Worm (Caenorhabditis elegans) whole organism, mixed stage, embryonic: ENCODE measurements around the gene B0001.5.
A peak's percentile ranks its signal among the peaks of the same experiment; 100 is the strongest.

Experiments used
- M03D4.4 ChIP-seq: sonication (generic microtip); optimal IDR thresholded peaks from 2 replicates; lab custom pipeline; 2017; ENCODE audit warnings: mild to moderate bottlenecking, missing genetic modification characterization, missing compliant biosample characterization
- bed-3 ChIP-seq: fragments of 200-800 bp; sonication (Bioruptor generic); optimal IDR thresholded peaks from 3 replicates; lab custom pipeline; 2018; ENCODE audit warnings: mild to moderate bottlenecking, missing genetic modification characterization, moderate library complexity, missing compliant biosample characterization
- blmp-1 ChIP-seq: fragments of 150-350 bp; optimal IDR thresholded peaks from 2 replicates; lab custom pipeline; 2014; ENCODE audit warnings: missing biosample characterization, missing genetic modification characterization
- ceh-39 ChIP-seq: fragments of 150-350 bp; optimal IDR thresholded peaks from 2 replicates; lab custom pipeline; 2014; ENCODE audit warnings: missing biosample characterization, missing genetic modification characterization
- ceh-43 ChIP-seq: fragments of 200-800 bp; sonication (Bioruptor generic); optimal IDR thresholded peaks from 2 replicates; lab custom pipeline; 2018; ENCODE audit warnings: mild to moderate bottlenecking, missing genetic modification characterization, moderate library complexity, missing compliant biosample characterization
- ces-1 ChIP-seq: fragments of 150-350 bp; optimal IDR thresholded peaks from 2 replicates; lab custom pipeline; 2014; ENCODE audit warnings: missing biosample characterization, missing genetic modification reagents, missing genetic modification characterization
- cnd-1 ChIP-seq: fragments of 200-800 bp; sonication (Bioruptor generic); optimal IDR thresholded peaks from 2 replicates; lab custom pipeline; 2018; ENCODE audit warnings: mild to moderate bottlenecking, missing genetic modification characterization, missing compliant biosample characterization
- drap-1 ChIP-seq: fragments of 200-800 bp; sonication (Bioruptor generic); optimal IDR thresholded peaks from 3 replicates; lab custom pipeline; 2018; ENCODE audit warnings: mild to moderate bottlenecking, missing genetic modification characterization, missing compliant biosample characterization
- elt-1 ChIP-seq: sonication (generic microtip); optimal IDR thresholded peaks from 2 replicates; lab custom pipeline; 2017; ENCODE audit warnings: missing genetic modification characterization, mild to moderate bottlenecking, missing compliant biosample characterization, antibody characterized with exemption, moderate library complexity, borderline replicate concordance; ENCODE audit not compliant: insufficient read depth
- elt-3 ChIP-seq: fragments of 150-350 bp; optimal IDR thresholded peaks from 2 replicates; lab custom pipeline; 2014; ENCODE audit warnings: missing biosample characterization, missing genetic modification characterization
- flh-1 ChIP-seq: fragments of 200-800 bp; sonication (Bioruptor generic); optimal IDR thresholded peaks from 2 replicates; lab custom pipeline; 2018; ENCODE audit warnings: mild to moderate bottlenecking, missing genetic modification characterization, moderate library complexity, missing compliant biosample characterization
- ham-2 ChIP-seq: fragments of 200-800 bp; sonication (Bioruptor generic); optimal IDR thresholded peaks from 2 replicates; lab custom pipeline; 2018; ENCODE audit warnings: mild to moderate bottlenecking, missing genetic modification characterization, missing compliant biosample characterization
- hlh-1 ChIP-seq: fragments of 150-350 bp; optimal IDR thresholded peaks from 2 replicates; lab custom pipeline; 2014; ENCODE audit warnings: missing biosample characterization, missing genetic modification reagents, missing genetic modification characterization
- lin-13 ChIP-seq: fragments of 150-350 bp; optimal IDR thresholded peaks from 2 replicates; lab custom pipeline; 2014; ENCODE audit warnings: missing biosample characterization, missing genetic modification characterization
- lin-32 ChIP-seq: fragments of 200-800 bp; sonication (Bioruptor generic); optimal IDR thresholded peaks from 2 replicates; lab custom pipeline; 2018; ENCODE audit warnings: mild to moderate bottlenecking, missing genetic modification characterization, missing compliant biosample characterization
- lsy-2 ChIP-seq: fragments of 150-350 bp; optimal IDR thresholded peaks from 2 replicates; lab custom pipeline; 2014; ENCODE audit warnings: missing biosample characterization, missing genetic modification characterization
- mab-5 ChIP-seq: fragments of 150-350 bp; optimal IDR thresholded peaks from 2 replicates; lab custom pipeline; 2014; ENCODE audit warnings: missing biosample characterization, missing genetic modification characterization
- mls-2 ChIP-seq: sonication (generic microtip); optimal IDR thresholded peaks from 2 replicates; lab custom pipeline; 2016; ENCODE audit warnings: mild to moderate bottlenecking, missing genetic modification characterization, moderate library complexity, missing compliant biosample characterization
- nhr-12 ChIP-seq: fragments of 150-350 bp; optimal IDR thresholded peaks from 2 replicates; lab custom pipeline; 2014; ENCODE audit warnings: missing biosample characterization, missing genetic modification characterization
- nhr-2 ChIP-seq: fragments of 150-350 bp; optimal IDR thresholded peaks from 2 replicates; lab custom pipeline; 2014; ENCODE audit warnings: missing biosample characterization, missing genetic modification characterization
- nhr-28 ChIP-seq: fragments of 150-350 bp; optimal IDR thresholded peaks from 2 replicates; lab custom pipeline; 2014; ENCODE audit warnings: missing biosample characterization, missing genetic modification characterization
- nhr-76 ChIP-seq: sonication (generic microtip); optimal IDR thresholded peaks from 2 replicates; lab custom pipeline; 2017; ENCODE audit warnings: missing biosample characterization, missing genetic modification characterization
- sem-2 ChIP-seq: fragments of 200-800 bp; sonication (Bioruptor generic); optimal IDR thresholded peaks from 2 replicates; lab custom pipeline; 2018; ENCODE audit warnings: mild to moderate bottlenecking, missing genetic modification characterization, missing compliant biosample characterization
- snpc-4 ChIP-seq: fragments of 150-350 bp; optimal IDR thresholded peaks from 2 replicates; lab custom pipeline; 2014; ENCODE audit warnings: missing biosample characterization, missing genetic modification characterization
- sptf-1 ChIP-seq: sonication (generic microtip); optimal IDR thresholded peaks from 2 replicates; lab custom pipeline; 2017; ENCODE audit warnings: mild to moderate bottlenecking, missing genetic modification characterization, moderate library complexity, missing compliant biosample characterization
- tbx-8 ChIP-seq: fragments of 200-800 bp; sonication (Bioruptor generic); optimal IDR thresholded peaks from 2 replicates; lab custom pipeline; 2018; ENCODE audit warnings: mild to moderate bottlenecking, missing genetic modification characterization, moderate library complexity, missing compliant biosample characterization
- unc-120 ChIP-seq: sonication (generic microtip); optimal IDR thresholded peaks from 2 replicates; lab custom pipeline; 2017; ENCODE audit warnings: missing genetic modification characterization, missing compliant biosample characterization; ENCODE audit not compliant: poor library complexity, severe bottlenecking
- unc-39 ChIP-seq: fragments of 150-350 bp; optimal IDR thresholded peaks from 2 replicates; lab custom pipeline; 2014; ENCODE audit warnings: missing biosample characterization, missing genetic modification characterization
- unc-62 ChIP-seq: fragments of 150-350 bp; optimal IDR thresholded peaks from 2 replicates; lab custom pipeline; 2014; ENCODE audit warnings: missing biosample characterization, missing genetic modification reagents, missing genetic modification characterization
- zip-8 ChIP-seq: fragments of 150-350 bp; optimal IDR thresholded peaks from 2 replicates; lab custom pipeline; 2014; ENCODE audit warnings: missing biosample characterization, missing genetic modification characterization

Gene B0001.5

ce11 chrIV:12111477-12111876 lies 31.7 kb downstream of the B0001.5 start, which contains the start of gene dlc-2:
Gene dlc-2, minus strand, starts transcription at chrIV:12111577.
- TF ChIP-seq nhr-2 (tag; lab: Kevin White, UChicago): no peak
- TF ChIP-seq unc-62 (GFP tag; lab: Kevin White, UChicago): no peak
- no peak for TF ChIP-seq drap-1 (GFP tag; lab: Kevin White, UChicago)
- TF ChIP-seq flh-1 (GFP tag; lab: Kevin White, UChicago): no peak
- no peak for TF ChIP-seq elt-1 (tag; lab: Kevin White, UChicago)
- TF ChIP-seq cnd-1 (tag; lab: Kevin White, UChicago): no peak
- TF ChIP-seq ces-1 (GFP tag; lab: Kevin White, UChicago): no peak
- no peak for TF ChIP-seq lsy-2
- TF ChIP-seq M03D4.4 (tag; lab: Kevin White, UChicago): no peak
- no peak for TF ChIP-seq blmp-1 (tag; lab: Kevin White, UChicago)
- no peak for TF ChIP-seq nhr-28 (tag; lab: Kevin White, UChicago)
- TF ChIP-seq sptf-1 (tag; lab: Kevin White, UChicago): no peak
- TF ChIP-seq nhr-76 (tag; lab: Kevin White, UChicago): no peak

- no peak for TF ChIP-seq mls-2 (tag; lab: Kevin White, UChicago)
- TF ChIP-seq drap-1 (GFP tag; lab: Kevin White, UChicago): no peak
- TF ChIP-seq sem-2 (GFP tag; lab: Kevin White, UChicago): no peak
- no peak for TF ChIP-seq lin-32 (GFP tag; lab: Kevin White, UChicago)
- TF ChIP-seq ham-2: no peak
- no peak for TF ChIP-seq tbx-8 (GFP tag; lab: Kevin White, UChicago)
- no peak for TF ChIP-seq snpc-4 (tag; lab: Kevin White, UChicago)
- no peak for TF ChIP-seq bed-3 (GFP tag; lab: Kevin White, UChicago)
- TF ChIP-seq flh-1 (GFP tag; lab: Kevin White, UChicago): no peak
- TF ChIP-seq nhr-28 (tag; lab: Kevin White, UChicago): no peak
- no peak for TF ChIP-seq nhr-76 (tag; lab: Kevin White, UChicago)
- TF ChIP-seq ces-1 (GFP tag; lab: Kevin White, UChicago): no peak
- TF ChIP-seq unc-39 (tag; lab: Kevin White, UChicago): no peak
- no peak for TF ChIP-seq cnd-1 (tag; lab: Kevin White, UChicago)
Observed at ce11 chrIV:12110339-12110738, 32.8 kb downstream of the B0001.5 start, which contains the start of gene col-129. Gene col-129, minus strand, starts transcription at chrIV:12110439.

ce11 chrIV:12109743-12110142 lies 33.4 kb downstream of the B0001.5 start:
- TF ChIP-seq ceh-39 (tag; lab: Kevin White, UChicago) (no peak), mab-5 (tag; lab: Kevin White, UChicago) (no peak), elt-1 (tag; lab: Kevin White, UChicago) (no peak), zip-8 (tag; lab: Kevin White, UChicago) (peak; percentile 98)

DNA sequence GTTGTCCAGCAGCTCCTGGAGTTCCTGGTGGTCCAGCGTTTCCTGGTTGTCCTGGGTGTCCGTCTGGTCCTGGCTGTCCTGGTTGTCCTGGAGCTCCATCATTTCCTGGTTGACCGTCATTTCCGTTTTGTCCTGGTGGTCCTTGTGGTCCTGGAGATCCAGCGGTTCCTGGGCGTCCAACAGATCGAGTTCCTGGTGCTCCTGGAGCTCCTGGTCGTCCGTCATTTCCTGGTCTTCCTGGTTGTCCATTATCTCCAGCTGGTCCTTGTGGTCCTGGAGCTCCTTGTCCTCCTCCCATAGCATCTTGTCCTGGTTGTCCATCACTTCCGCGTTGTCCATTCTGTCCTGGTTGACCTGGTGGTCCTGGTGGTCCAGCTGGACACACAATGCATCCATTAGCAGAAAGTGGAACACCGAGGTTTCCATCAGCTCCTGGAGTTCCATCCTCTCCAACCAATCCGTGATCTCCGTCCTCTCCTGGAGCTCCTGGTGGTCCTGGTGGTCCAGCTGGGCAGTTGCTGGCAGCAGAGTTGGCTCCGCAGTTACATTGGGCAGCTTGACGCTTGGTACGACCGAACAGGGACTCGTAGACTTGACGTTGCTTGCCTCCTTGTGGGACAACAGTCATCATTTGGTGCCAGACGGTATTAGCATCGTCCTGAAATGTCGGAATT lies 34.0 kb downstream of the B0001.5 start:
- TF ChIP-seq nhr-76 (tag; lab: Kevin White, UChicago) (no peak), nhr-28 (tag; lab: Kevin White, UChicago) (no peak), unc-62 (GFP tag; lab: Kevin White, UChicago) (no peak), ces-1 (GFP tag; lab: Kevin White, UChicago) (no peak), lsy-2 (no peak), nhr-12 (tag; lab: Kevin White, UChicago) (no peak), ceh-43 (GFP tag; lab: Kevin White, UChicago) (no peak), lin-13 (no peak), elt-3 (tag; lab: Kevin White, UChicago) (no peak)
- TF ChIP-seq, all 35 proteins: peak for 0

DNA sequence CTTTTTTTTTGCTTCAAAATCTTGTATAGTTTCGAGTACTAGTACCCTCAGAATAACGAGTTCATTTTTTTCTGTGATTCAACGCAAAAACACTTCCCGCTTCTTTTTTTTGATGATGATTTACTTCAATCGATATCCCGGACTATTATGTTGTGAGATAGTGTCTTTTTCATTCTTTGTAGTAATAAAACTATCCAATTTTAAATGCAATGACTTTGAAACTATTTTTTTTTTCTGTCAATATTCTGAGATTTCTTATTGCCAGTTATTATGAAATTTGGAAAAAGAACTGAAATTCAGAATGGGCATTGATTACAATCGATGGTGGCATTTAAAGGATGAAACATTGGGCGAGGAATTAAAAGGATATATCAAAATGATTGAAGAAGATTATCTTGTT lies 37.6 kb downstream of the B0001.5 start, which contains the start of gene M18.3:
Gene M18.3 (plus strand): TSS at position 301 of the 400 bp plus-strand sequence.
- no peak for TF ChIP-seq M03D4.4 (tag; lab: Kevin White, UChicago)
- no peak for TF ChIP-seq cnd-1 (tag; lab: Kevin White, UChicago)
- no peak for TF ChIP-seq nhr-12 (tag; lab: Kevin White, UChicago)
- no peak for TF ChIP-seq hlh-1 (tag; lab: Kevin White, UChicago)
- TF ChIP-seq unc-120 (tag; lab: Kevin White, UChicago): no peak
